Worm (Caenorhabditis elegans) whole organism, young adult: ENCODE data around the gene par-1.

Source experiments
- B0261.1 ChIP-seq: sonication (generic microtip); optimal IDR thresholded peaks from 2 replicates; lab custom pipeline; 2016; ENCODE audit warnings: mild to moderate bottlenecking, missing genetic modification characterization, moderate library complexity, missing compliant biosample characterization
- C06A6.2 ChIP-seq: fragments of 200-800 bp; sonication (Bioruptor generic); conservative IDR thresholded peaks from 2 replicates; pipeline ENCODE4 v1.3.6; 2022; ENCODE audit warnings: missing genetic modification characterization, missing compliant biosample characterization
- C17E4.6 ChIP-seq: fragments of 200-800 bp; sonication (Bioruptor generic); IDR thresholded peaks from 2 replicates; pipeline ENCODE4 v1.3.6; 2022; ENCODE audit warnings: missing genetic modification reagents, missing genetic modification characterization, missing compliant biosample characterization
- D2030.7 ChIP-seq: fragments of 200-800 bp; sonication (Bioruptor generic); IDR thresholded peaks from 2 replicates; pipeline ENCODE4 v1.3.6; 2022; ENCODE audit warnings: missing genetic modification reagents, missing genetic modification characterization, missing compliant biosample characterization
- F10E7.11 ChIP-seq: sonication (generic microtip); optimal IDR thresholded peaks from 2 replicates; lab custom pipeline; 2017; ENCODE audit warnings: mild to moderate bottlenecking, missing genetic modification characterization, moderate library complexity, missing compliant biosample characterization
- F33H1.4 ChIP-seq: fragments of 200-800 bp; sonication (Bioruptor generic); IDR thresholded peaks from 2 replicates; pipeline ENCODE4 v1.3.6; 2022; ENCODE audit warnings: missing genetic modification reagents, missing genetic modification characterization, missing compliant biosample characterization
- F49E8.2 ChIP-seq: sonication (generic microtip); optimal IDR thresholded peaks from 3 replicates; lab custom pipeline; 2017; ENCODE audit warnings: missing genetic modification characterization, mild to moderate bottlenecking, missing compliant biosample characterization, antibody characterized with exemption, moderate library complexity; ENCODE audit not compliant: insufficient read depth
- F57C9.4 ChIP-seq: sonication (generic microtip); optimal IDR thresholded peaks from 2 replicates; lab custom pipeline; 2017; ENCODE audit warnings: mild to moderate bottlenecking, missing genetic modification characterization, missing compliant biosample characterization
- K12H6.12 ChIP-seq: fragments of 200-800 bp; sonication (Bioruptor generic); optimal IDR thresholded peaks from 2 replicates; lab custom pipeline; 2018; ENCODE audit warnings: mild to moderate bottlenecking, missing genetic modification characterization, missing compliant biosample characterization
- Y79H2A.3 ChIP-seq: fragments of 200-800 bp; sonication (Bioruptor generic); conservative IDR thresholded peaks from 2 replicates; pipeline ENCODE4 v1.3.6; 2022; ENCODE audit warnings: missing genetic modification reagents, missing genetic modification characterization, missing compliant biosample characterization
- ZK185.1 ChIP-seq: sonication (generic microtip); optimal IDR thresholded peaks from 2 replicates; lab custom pipeline; 2016; ENCODE audit warnings: mild to moderate bottlenecking, missing genetic modification characterization, missing compliant biosample characterization; ENCODE audit not compliant: poor library complexity, severe bottlenecking
- aptf-2 ChIP-seq: fragments of 200-800 bp; sonication (Bioruptor generic); conservative IDR thresholded peaks from 2 replicates; pipeline ENCODE4 v1.3.6; 2022; ENCODE audit warnings: missing genetic modification reagents, missing genetic modification characterization, missing compliant biosample characterization
- aptf-3 ChIP-seq: fragments of 200-800 bp; sonication (Bioruptor generic); IDR thresholded peaks from 2 replicates; pipeline ENCODE4 v1.3.6; 2022; ENCODE audit warnings: missing genetic modification characterization, missing compliant biosample characterization
- ceh-27 ChIP-seq: fragments of 200-800 bp; sonication (Bioruptor generic); optimal IDR thresholded peaks from 2 replicates; lab custom pipeline; 2018; ENCODE audit warnings: mild to moderate bottlenecking, missing genetic modification characterization, moderate library complexity, missing compliant biosample characterization
- ceh-91 ChIP-seq: fragments of 200-800 bp; sonication (Bioruptor generic); IDR thresholded peaks from 2 replicates; pipeline ENCODE4 v1.3.6; 2022; ENCODE audit warnings: missing genetic modification reagents, missing genetic modification characterization, missing compliant biosample characterization
- die-1 ChIP-seq: sonication (generic microtip); optimal IDR thresholded peaks from 2 replicates; lab custom pipeline; 2016; ENCODE audit warnings: missing genotype, mild to moderate bottlenecking, missing genetic modification characterization, missing compliant biosample characterization
- dox-1 ChIP-seq: fragments of 200-800 bp; sonication (Bioruptor generic); IDR thresholded peaks from 2 replicates; pipeline ENCODE4 v1.3.6; 2022; ENCODE audit warnings: missing genetic modification reagents, missing genetic modification characterization, missing compliant biosample characterization
- dpff-1 ChIP-seq: sonication (generic microtip); optimal IDR thresholded peaks from 2 replicates; lab custom pipeline; 2017; ENCODE audit warnings: mild to moderate bottlenecking, missing genetic modification characterization, missing compliant biosample characterization
- egl-44 ChIP-seq: fragments of 200-800 bp; sonication (Bioruptor generic); IDR thresholded peaks from 2 replicates; pipeline ENCODE4 v1.3.6; 2022; ENCODE audit warnings: missing genetic modification reagents, missing genetic modification characterization, missing compliant biosample characterization
- ekl-4 ChIP-seq: fragments of 200-800 bp; sonication (Bioruptor generic); IDR thresholded peaks from 2 replicates; pipeline ENCODE4 v1.3.6; 2022; ENCODE audit warnings: missing genetic modification reagents, missing genetic modification characterization, missing compliant biosample characterization
- gei-17 ChIP-seq: fragments of 200-800 bp; sonication (Bioruptor generic); optimal IDR thresholded peaks from 2 replicates; lab custom pipeline; 2018; ENCODE audit warnings: mild to moderate bottlenecking, missing genetic modification characterization, missing compliant biosample characterization
- him-1 ChIP-seq: sonication (generic microtip); optimal IDR thresholded peaks from 2 replicates; lab custom pipeline; 2016; ENCODE audit warnings: missing genotype, missing genetic modification reagents, missing genetic modification characterization, missing compliant biosample characterization
- hlh-26 ChIP-seq: fragments of 200-800 bp; sonication (Bioruptor generic); conservative IDR thresholded peaks from 2 replicates; pipeline ENCODE4 v1.3.6; 2022; ENCODE audit warnings: missing genetic modification reagents, missing genetic modification characterization, missing compliant biosample characterization
- hmg-20 ChIP-seq: fragments of 200-800 bp; sonication (Bioruptor generic); IDR thresholded peaks from 2 replicates; pipeline ENCODE4 v1.3.6; 2022; ENCODE audit warnings: missing genetic modification reagents, missing genetic modification characterization, missing compliant biosample characterization
- lag-1 ChIP-seq: fragments of 200-800 bp; sonication (Bioruptor generic); IDR thresholded peaks from 2 replicates; pipeline ENCODE4 v1.3.6; 2022; ENCODE audit warnings: missing genetic modification reagents, missing genetic modification characterization, missing compliant biosample characterization
- let-607 ChIP-seq, 2 experiments: fragments of 200-800 bp in 1 of 2; sonication (Bioruptor generic) in 1 of 2; sonication (generic microtip) in 1 of 2; optimal IDR thresholded peaks; 2 replicates each; lab custom pipeline; 2016 to 2018; ENCODE audit warnings: mild to moderate bottlenecking in 2 of 2, missing compliant biosample characterization in 2 of 2, missing genetic modification characterization in 2 of 2, moderate library complexity in 2 of 2, missing genotype in 1 of 2
- lin-26 ChIP-seq: fragments of 200-800 bp; sonication (Bioruptor generic); IDR thresholded peaks from 2 replicates; pipeline ENCODE4 v1.3.6; 2022; ENCODE audit warnings: missing genetic modification reagents, missing genetic modification characterization, missing compliant biosample characterization
- lin-35 ChIP-seq, 3 experiments: fragments of 150-350 bp in 2 of 3; sonication (generic microtip) in 1 of 3; optimal IDR thresholded peaks; 2 replicates each; lab custom pipeline; 2014 to 2018; ENCODE audit warnings: missing biosample characterization in 3 of 3, missing genetic modification characterization in 3 of 3, missing genetic modification reagents in 3 of 3
- lin-40 ChIP-seq: sonication (generic microtip); optimal IDR thresholded peaks from 2 replicates; lab custom pipeline; 2016; ENCODE audit warnings: missing genetic modification characterization, mild to moderate bottlenecking, missing compliant biosample characterization, missing genotype, missing genetic modification reagents
- lsl-1 ChIP-seq: fragments of 200-800 bp; sonication (Bioruptor generic); optimal IDR thresholded peaks from 2 replicates; lab custom pipeline; 2018; ENCODE audit warnings: mild to moderate bottlenecking, missing genetic modification characterization, moderate library complexity, missing compliant biosample characterization
- madf-10 ChIP-seq: sonication (generic microtip); optimal IDR thresholded peaks from 2 replicates; lab custom pipeline; 2016; ENCODE audit warnings: mild to moderate bottlenecking, missing genetic modification characterization, missing compliant biosample characterization
- nfya-1 ChIP-seq: sonication (generic microtip); optimal IDR thresholded peaks from 2 replicates; lab custom pipeline; 2017; ENCODE audit warnings: antibody characterized with exemption, missing compliant biosample characterization, missing genetic modification characterization, borderline replicate concordance; ENCODE audit not compliant: insufficient read depth
- nfyb-1 ChIP-seq: fragments of 200-800 bp; sonication (Bioruptor generic); IDR thresholded peaks from 2 replicates; pipeline ENCODE4 v1.3.6; 2022; ENCODE audit warnings: missing genetic modification reagents, missing genetic modification characterization, missing compliant biosample characterization
- nhr-179 ChIP-seq: sonication (generic microtip); optimal IDR thresholded peaks from 2 replicates; lab custom pipeline; 2016; ENCODE audit warnings: mild to moderate bottlenecking, missing genetic modification characterization, missing compliant biosample characterization
- nhr-27 ChIP-seq: fragments of 200-800 bp; sonication (Bioruptor generic); optimal IDR thresholded peaks from 2 replicates; lab custom pipeline; 2018; ENCODE audit warnings: mild to moderate bottlenecking, missing genetic modification characterization, moderate library complexity, missing compliant biosample characterization
- nhr-90 ChIP-seq: sonication (generic microtip); optimal IDR thresholded peaks from 2 replicates; lab custom pipeline; 2016; ENCODE audit warnings: missing genotype, mild to moderate bottlenecking, missing genetic modification characterization, missing compliant biosample characterization
- pha-4 ChIP-seq: fragments of 150-350 bp; sonication (generic microtip); optimal IDR thresholded peaks from 2 replicates; lab custom pipeline; 2014; ENCODE audit warnings: missing biosample characterization, missing genetic modification reagents, missing genetic modification characterization
- repo-1 ChIP-seq: sonication (generic microtip); optimal IDR thresholded peaks from 2 replicates; lab custom pipeline; 2017; ENCODE audit warnings: mild to moderate bottlenecking, missing genetic modification characterization, missing compliant biosample characterization
- rpc-1 ChIP-seq, 2 experiments: fragments of 150-350 bp in 1 of 2; sonication (generic microtip) in 1 of 2; optimal IDR thresholded peaks; 2 replicates each; lab custom pipeline; 2014 to 2018; ENCODE audit warnings: missing biosample characterization in 1 of 2, missing genetic modification characterization in 1 of 2, missing genetic modification reagents in 1 of 2, missing genotype in 1 of 2
- sdz-38 ChIP-seq: sonication (generic microtip); optimal IDR thresholded peaks from 2 replicates; lab custom pipeline; 2016; ENCODE audit warnings: missing genotype, missing genetic modification characterization, missing compliant biosample characterization
- snpc-3.4 ChIP-seq: sonication (generic microtip); optimal IDR thresholded peaks from 2 replicates; lab custom pipeline; 2017; ENCODE audit warnings: missing genetic modification characterization, mild to moderate bottlenecking, missing compliant biosample characterization, antibody characterized with exemption, moderate library complexity, missing genotype, missing genetic modification reagents
- snpc-4 ChIP-seq, 5 experiments: fragments of 150-350 bp in 1 of 5; sonication (generic microtip) in 4 of 5; optimal IDR thresholded peaks; 2 replicates each; lab custom pipeline; 2014 to 2018; ENCODE audit warnings: missing genetic modification characterization in 5 of 5, missing biosample characterization in 3 of 5, antibody characterized with exemption in 2 of 5, mild to moderate bottlenecking in 2 of 5, missing compliant biosample characterization in 2 of 5, missing genotype in 2 of 5, moderate library complexity in 2 of 5, missing genetic modification reagents in 1 of 5
- tlf-1 ChIP-seq: fragments of 200-800 bp; sonication (Bioruptor generic); optimal IDR thresholded peaks from 2 replicates; lab custom pipeline; 2018; ENCODE audit warnings: mild to moderate bottlenecking, missing genetic modification characterization, missing compliant biosample characterization
- unc-130 ChIP-seq: sonication (generic microtip); optimal IDR thresholded peaks from 2 replicates; lab custom pipeline; 2016; ENCODE audit warnings: missing genetic modification reagents, missing genetic modification characterization, missing compliant biosample characterization
- unc-62 ChIP-seq: fragments of 150-350 bp; optimal IDR thresholded peaks from 2 replicates; lab custom pipeline; 2014; ENCODE audit warnings: missing biosample characterization, missing genetic modification reagents, missing genetic modification characterization
- zfh-2 ChIP-seq: fragments of 200-800 bp; sonication (Bioruptor generic); conservative IDR thresholded peaks from 2 replicates; pipeline ENCODE4 v1.3.6; 2022; ENCODE audit warnings: missing genetic modification reagents, missing genetic modification characterization, missing compliant biosample characterization
- ztf-22 ChIP-seq: fragments of 200-800 bp; sonication (Bioruptor generic); optimal IDR thresholded peaks from 2 replicates; lab custom pipeline; 2018; ENCODE audit warnings: mild to moderate bottlenecking, missing genetic modification characterization, moderate library complexity, missing compliant biosample characterization
- ztf-3 ChIP-seq: fragments of 200-800 bp; sonication (Bioruptor generic); optimal IDR thresholded peaks from 2 replicates; lab custom pipeline; 2018; ENCODE audit warnings: mild to moderate bottlenecking, missing genetic modification characterization, missing compliant biosample characterization

par-1 gene

ce11 chrV:14192870-14193269 lies 47.7 kb upstream of the par-1 start (continued):
- TF ChIP-seq let-607 (tag; optimal IDR thresholded peaks at IDR 0.05; lab: Kevin White, UChicago) (no peak), snpc-3.4 (tag; lab: Kevin White, UChicago) (peak; percentile 21), lin-35 (GFP tag; optimal IDR thresholded peaks at IDR 0.05; lab: Kevin White, UChicago) (no peak), ztf-3 (no peak), ztf-22 (GFP tag; lab: Kevin White, UChicago) (no peak), madf-10 (tag; lab: Kevin White, UChicago) (no peak), dox-1 (GFP tag; lab: Robert Waterston, UW) (no peak), ZK185.1 (no peak), F57C9.4 (tag; lab: Kevin White, UChicago) (no peak), nhr-27 (no peak), F10E7.11 (tag; lab: Kevin White, UChicago) (no peak), K12H6.12 (tag; lab: Kevin White, UChicago) (no peak), lin-40 (tag; lab: Kevin White, UChicago) (no peak), ekl-4 (GFP tag; lab: Robert Waterston, UW) (0 out of 2 replicates have a peak, but pooled peaks have one; percentile 21), gei-17 (GFP tag; lab: Kevin White, UChicago) (no peak), rpc-1 (optimal IDR thresholded peaks at IDR 0.05; lab: Kevin White, UChicago) (no peak), rpc-1 (tag; optimal IDR thresholded peaks at IDR 0.05; lab: Kevin White, UChicago) (no peak), dpff-1 (no peak), F49E8.2 (tag; lab: Kevin White, UChicago) (peak; percentile 42), hlh-26 (GFP tag; lab: Robert Waterston, UW) (no peak), nhr-179 (tag; lab: Kevin White, UChicago) (no peak), unc-62 (GFP tag; lab: Kevin White, UChicago) (no peak), ceh-27 (GFP tag; lab: Kevin White, UChicago) (no peak), C17E4.6 (GFP tag; lab: Robert Waterston, UW) (no peak), die-1 (tag; lab: Kevin White, UChicago) (no peak), lag-1 (no peak), pha-4 (tag; lab: Kevin White, UChicago) (no peak), repo-1 (tag; lab: Kevin White, UChicago) (no peak), F33H1.4 (GFP tag; lab: Robert Waterston, UW) (peak; percentile 95), hmg-20 (GFP tag; lab: Robert Waterston, UW) (no peak), snpc-4 (GFP tag; optimal IDR thresholded peaks at IDR 0.05; lab: Kevin White, UChicago) (no peak), snpc-4 (tag; optimal IDR thresholded peaks at IDR 0.05; lab: Kevin White, UChicago) (no peak), D2030.7 (GFP tag; lab: Robert Waterston, UW) (peak; percentile 72), sdz-38 (tag; lab: Kevin White, UChicago) (no peak), zfh-2 (GFP tag; lab: Robert Waterston, UW) (no peak), aptf-3 (GFP tag; lab: Robert Waterston, UW) (no peak), C06A6.2 (no peak), lin-26 (GFP tag; lab: Robert Waterston, UW) (no peak), nhr-90 (tag; lab: Kevin White, UChicago) (no peak), ceh-91 (peak; percentile 65), nfyb-1 (GFP tag; lab: Robert Waterston, UW) (no peak), B0261.1 (tag; lab: Kevin White, UChicago) (no peak), unc-130 (no peak), nfya-1 (tag; lab: Kevin White, UChicago) (no peak), egl-44 (GFP tag; lab: Robert Waterston, UW) (no peak), him-1 (tag; lab: Kevin White, UChicago) (peak; percentile 69), aptf-2 (GFP tag; lab: Robert Waterston, UW) (no peak), lsl-1 (peak; percentile 96), tlf-1 (GFP tag; lab: Kevin White, UChicago) (no peak), Y79H2A.3 (no peak)
